Worm (Caenorhabditis elegans) whole organism, mixed stage, embryonic: ENCODE measurements around the gene ZK795.2.

Source experiments
- M03D4.4 ChIP-seq: sonication (generic microtip); optimal IDR thresholded peaks from 2 replicates; lab custom pipeline; 2017; ENCODE audit warnings: mild to moderate bottlenecking, missing genetic modification characterization, missing compliant biosample characterization
- bed-3 ChIP-seq: fragments of 200-800 bp; sonication (Bioruptor generic); optimal IDR thresholded peaks from 3 replicates; lab custom pipeline; 2018; ENCODE audit warnings: mild to moderate bottlenecking, missing genetic modification characterization, moderate library complexity, missing compliant biosample characterization
- blmp-1 ChIP-seq: fragments of 150-350 bp; optimal IDR thresholded peaks from 2 replicates; lab custom pipeline; 2014; ENCODE audit warnings: missing biosample characterization, missing genetic modification characterization
- ceh-39 ChIP-seq: fragments of 150-350 bp; optimal IDR thresholded peaks from 2 replicates; lab custom pipeline; 2014; ENCODE audit warnings: missing biosample characterization, missing genetic modification characterization
- ceh-43 ChIP-seq: fragments of 200-800 bp; sonication (Bioruptor generic); optimal IDR thresholded peaks from 2 replicates; lab custom pipeline; 2018; ENCODE audit warnings: mild to moderate bottlenecking, missing genetic modification characterization, moderate library complexity, missing compliant biosample characterization
- ceh-83 ChIP-seq: fragments of 200-800 bp; sonication (Bioruptor generic); optimal IDR thresholded peaks from 2 replicates; lab custom pipeline; 2018; ENCODE audit warnings: mild to moderate bottlenecking, missing genetic modification characterization, missing compliant biosample characterization
- ces-1 ChIP-seq: fragments of 150-350 bp; optimal IDR thresholded peaks from 2 replicates; lab custom pipeline; 2014; ENCODE audit warnings: missing biosample characterization, missing genetic modification reagents, missing genetic modification characterization
- cnd-1 ChIP-seq: fragments of 200-800 bp; sonication (Bioruptor generic); optimal IDR thresholded peaks from 2 replicates; lab custom pipeline; 2018; ENCODE audit warnings: mild to moderate bottlenecking, missing genetic modification characterization, missing compliant biosample characterization
- drap-1 ChIP-seq: fragments of 200-800 bp; sonication (Bioruptor generic); optimal IDR thresholded peaks from 3 replicates; lab custom pipeline; 2018; ENCODE audit warnings: mild to moderate bottlenecking, missing genetic modification characterization, missing compliant biosample characterization
- elt-1 ChIP-seq: sonication (generic microtip); optimal IDR thresholded peaks from 2 replicates; lab custom pipeline; 2017; ENCODE audit warnings: missing genetic modification characterization, mild to moderate bottlenecking, missing compliant biosample characterization, antibody characterized with exemption, moderate library complexity, borderline replicate concordance; ENCODE audit not compliant: insufficient read depth
- elt-3 ChIP-seq: fragments of 150-350 bp; optimal IDR thresholded peaks from 2 replicates; lab custom pipeline; 2014; ENCODE audit warnings: missing biosample characterization, missing genetic modification characterization
- flh-1 ChIP-seq: fragments of 200-800 bp; sonication (Bioruptor generic); optimal IDR thresholded peaks from 2 replicates; lab custom pipeline; 2018; ENCODE audit warnings: mild to moderate bottlenecking, missing genetic modification characterization, moderate library complexity, missing compliant biosample characterization
- ham-2 ChIP-seq: fragments of 200-800 bp; sonication (Bioruptor generic); optimal IDR thresholded peaks from 2 replicates; lab custom pipeline; 2018; ENCODE audit warnings: mild to moderate bottlenecking, missing genetic modification characterization, missing compliant biosample characterization
- hlh-1 ChIP-seq: fragments of 150-350 bp; optimal IDR thresholded peaks from 2 replicates; lab custom pipeline; 2014; ENCODE audit warnings: missing biosample characterization, missing genetic modification reagents, missing genetic modification characterization
- lin-13 ChIP-seq: fragments of 150-350 bp; optimal IDR thresholded peaks from 2 replicates; lab custom pipeline; 2014; ENCODE audit warnings: missing biosample characterization, missing genetic modification characterization
- lin-32 ChIP-seq: fragments of 200-800 bp; sonication (Bioruptor generic); optimal IDR thresholded peaks from 2 replicates; lab custom pipeline; 2018; ENCODE audit warnings: mild to moderate bottlenecking, missing genetic modification characterization, missing compliant biosample characterization
- lsy-2 ChIP-seq: fragments of 150-350 bp; optimal IDR thresholded peaks from 2 replicates; lab custom pipeline; 2014; ENCODE audit warnings: missing biosample characterization, missing genetic modification characterization
- mab-5 ChIP-seq: fragments of 150-350 bp; optimal IDR thresholded peaks from 2 replicates; lab custom pipeline; 2014; ENCODE audit warnings: missing biosample characterization, missing genetic modification characterization
- mep-1 ChIP-seq: fragments of 150-350 bp; optimal IDR thresholded peaks from 2 replicates; lab custom pipeline; 2017; ENCODE audit warnings: missing biosample characterization, missing genetic modification reagents, missing genetic modification characterization, inconsistent platforms
- mls-2 ChIP-seq: sonication (generic microtip); optimal IDR thresholded peaks from 2 replicates; lab custom pipeline; 2016; ENCODE audit warnings: mild to moderate bottlenecking, missing genetic modification characterization, moderate library complexity, missing compliant biosample characterization
- nhr-12 ChIP-seq: fragments of 150-350 bp; optimal IDR thresholded peaks from 2 replicates; lab custom pipeline; 2014; ENCODE audit warnings: missing biosample characterization, missing genetic modification characterization
- nhr-2 ChIP-seq: fragments of 150-350 bp; optimal IDR thresholded peaks from 2 replicates; lab custom pipeline; 2014; ENCODE audit warnings: missing biosample characterization, missing genetic modification characterization
- nhr-237 ChIP-seq: fragments of 150-350 bp; optimal IDR thresholded peaks from 2 replicates; lab custom pipeline; 2014; ENCODE audit warnings: missing biosample characterization, missing genetic modification characterization
- nhr-28 ChIP-seq: fragments of 150-350 bp; optimal IDR thresholded peaks from 2 replicates; lab custom pipeline; 2014; ENCODE audit warnings: missing biosample characterization, missing genetic modification characterization
- nhr-76 ChIP-seq: sonication (generic microtip); optimal IDR thresholded peaks from 2 replicates; lab custom pipeline; 2017; ENCODE audit warnings: missing biosample characterization, missing genetic modification characterization
- pha-4 ChIP-seq: fragments of 150-350 bp; optimal IDR thresholded peaks from 2 replicates; lab custom pipeline; 2018; ENCODE audit warnings: missing biosample characterization, missing genetic modification reagents, missing genetic modification characterization
- sem-2 ChIP-seq: fragments of 200-800 bp; sonication (Bioruptor generic); optimal IDR thresholded peaks from 2 replicates; lab custom pipeline; 2018; ENCODE audit warnings: mild to moderate bottlenecking, missing genetic modification characterization, missing compliant biosample characterization
- snpc-4 ChIP-seq: fragments of 150-350 bp; optimal IDR thresholded peaks from 2 replicates; lab custom pipeline; 2014; ENCODE audit warnings: missing biosample characterization, missing genetic modification characterization
- sptf-1 ChIP-seq: sonication (generic microtip); optimal IDR thresholded peaks from 2 replicates; lab custom pipeline; 2017; ENCODE audit warnings: mild to moderate bottlenecking, missing genetic modification characterization, moderate library complexity, missing compliant biosample characterization
- tbx-8 ChIP-seq: fragments of 200-800 bp; sonication (Bioruptor generic); optimal IDR thresholded peaks from 2 replicates; lab custom pipeline; 2018; ENCODE audit warnings: mild to moderate bottlenecking, missing genetic modification characterization, moderate library complexity, missing compliant biosample characterization
- unc-120 ChIP-seq: sonication (generic microtip); optimal IDR thresholded peaks from 2 replicates; lab custom pipeline; 2017; ENCODE audit warnings: missing genetic modification characterization, missing compliant biosample characterization; ENCODE audit not compliant: poor library complexity, severe bottlenecking
- unc-62 ChIP-seq: fragments of 150-350 bp; optimal IDR thresholded peaks from 2 replicates; lab custom pipeline; 2014; ENCODE audit warnings: missing biosample characterization, missing genetic modification reagents, missing genetic modification characterization
- zip-8 ChIP-seq: fragments of 150-350 bp; optimal IDR thresholded peaks from 2 replicates; lab custom pipeline; 2014; ENCODE audit warnings: missing biosample characterization, missing genetic modification characterization
- ztf-11 ChIP-seq: fragments of 150-350 bp; optimal IDR thresholded peaks from 2 replicates; lab custom pipeline; 2014; ENCODE audit warnings: missing biosample characterization, missing genetic modification characterization

The ZK795.2 gene

ce11 chrIV:12558925-12559450, at the start of gene ZK795.2, which contains the start of gene ZK795.3:
Gene ZK795.2 (minus strand): TSS chrIV:12558975.
Gene ZK795.3 (plus strand): TSS chrIV:12559365.
- peak; percentile 64 for TF ChIP-seq lsy-2 (tag; lab: Kevin White, UChicago)
- peak; percentile 45 for TF ChIP-seq nhr-237
- TF ChIP-seq ces-1 = peak; percentile 53
- peak; percentile 0 for TF ChIP-seq hlh-1 (tag; lab: Kevin White, UChicago)
- TF ChIP-seq pha-4 (tag; lab: Kevin White, UChicago) = peak; percentile 15
- no peak for TF ChIP-seq tbx-8
- no peak for TF ChIP-seq elt-1 (tag; lab: Kevin White, UChicago)
- TF ChIP-seq, all 35 proteins: peak for 5

- TF ChIP-seq tbx-8 (no peak), ces-1 (peak; percentile 52), sptf-1 (tag; lab: Kevin White, UChicago) (peak; percentile 2), ceh-39 (tag; lab: Kevin White, UChicago) (peak; percentile 3), ztf-11 (tag; lab: Kevin White, UChicago) (no peak)
Measured at ce11 chrIV:12605401-12605800, 46.6 kb upstream of the ZK795.2 start, which contains the start of gene Y55D9A.2. Gene Y55D9A.2 (minus strand): TSS chrIV:12605431.

ce11 chrIV:12600941-12601340, 42.2 kb upstream of the ZK795.2 start:
- TF ChIP-seq pha-4 (tag; lab: Kevin White, UChicago) = no peak
- no peak for TF ChIP-seq ceh-83
- no peak for TF ChIP-seq sem-2 (GFP tag; lab: Kevin White, UChicago)
- no peak for TF ChIP-seq unc-120
- no peak for TF ChIP-seq ces-1
- no peak for TF ChIP-seq elt-1 (tag; lab: Kevin White, UChicago)

- TF ChIP-seq mep-1 (tag; lab: Kevin White, UChicago) = no peak
- no peak for TF ChIP-seq pha-4 (tag; lab: Kevin White, UChicago)
- TF ChIP-seq ztf-11 (tag; lab: Kevin White, UChicago) = no peak
- TF ChIP-seq nhr-76 (tag; lab: Kevin White, UChicago) = no peak
- no peak for TF ChIP-seq snpc-4
- no peak for TF ChIP-seq zip-8 (tag; lab: Kevin White, UChicago)
- no peak for TF ChIP-seq mls-2 (tag; lab: Kevin White, UChicago)
- no peak for TF ChIP-seq sem-2 (GFP tag; lab: Kevin White, UChicago)
- no peak for TF ChIP-seq lin-13 (tag; lab: Kevin White, UChicago)
- no peak for TF ChIP-seq drap-1 (GFP tag; lab: Kevin White, UChicago)
- no peak for TF ChIP-seq unc-120
- no peak for TF ChIP-seq unc-62 (GFP tag; lab: Kevin White, UChicago)
- TF ChIP-seq nhr-28 (tag; lab: Kevin White, UChicago) = no peak
- no peak for TF ChIP-seq mab-5 (tag; lab: Kevin White, UChicago)
- no peak for TF ChIP-seq blmp-1 (tag; lab: Kevin White, UChicago)
- no peak for TF ChIP-seq ham-2 (GFP tag; lab: Kevin White, UChicago)
- no peak for TF ChIP-seq ces-1
- TF ChIP-seq, all 35 proteins: peak for 0
Measured at ce11 chrIV:12599158-12599557, 40.4 kb upstream of the ZK795.2 start, which contains the start of gene pgp-1. Gene pgp-1 (minus strand): TSS chrIV:12599169.

ce11 chrIV:12596960-12597359, 38.2 kb upstream of the ZK795.2 start:
- no peak for TF ChIP-seq lin-32
- no peak for TF ChIP-seq snpc-4
- TF ChIP-seq lin-13 (tag; lab: Kevin White, UChicago) = no peak
- TF ChIP-seq bed-3 (GFP tag; lab: Kevin White, UChicago) = no peak
- TF ChIP-seq lsy-2 (tag; lab: Kevin White, UChicago) = no peak
- no peak for TF ChIP-seq ceh-39 (tag; lab: Kevin White, UChicago)
- no peak for TF ChIP-seq ceh-43
- no peak for TF ChIP-seq tbx-8
- TF ChIP-seq ham-2 (GFP tag; lab: Kevin White, UChicago) = no peak
- no peak for TF ChIP-seq cnd-1 (tag; lab: Kevin White, UChicago)

- peak; percentile 82 for TF ChIP-seq drap-1 (GFP tag; lab: Kevin White, UChicago)
- no peak for TF ChIP-seq nhr-2 (tag; lab: Kevin White, UChicago)
- peak; percentile 41 for TF ChIP-seq mep-1 (tag; lab: Kevin White, UChicago)
- TF ChIP-seq tbx-8 = no peak
- peak; percentile 53 for TF ChIP-seq bed-3 (GFP tag; lab: Kevin White, UChicago)
- peak; percentile 62 for TF ChIP-seq M03D4.4
- TF ChIP-seq cnd-1 (tag; lab: Kevin White, UChicago) = no peak
- TF ChIP-seq hlh-1 (tag; lab: Kevin White, UChicago) = peak; percentile 32
- no peak for TF ChIP-seq lsy-2 (tag; lab: Kevin White, UChicago)
- TF ChIP-seq mab-5 (tag; lab: Kevin White, UChicago) = no peak
- peak; percentile 84 for TF ChIP-seq sptf-1 (tag; lab: Kevin White, UChicago)
- TF ChIP-seq flh-1 = peak; percentile 55
- TF ChIP-seq nhr-237 = peak; percentile 18
- no peak for TF ChIP-seq ces-1
- TF ChIP-seq nhr-28 (tag; lab: Kevin White, UChicago) = no peak
- peak; percentile 86 for TF ChIP-seq ceh-83
- no peak for TF ChIP-seq zip-8 (tag; lab: Kevin White, UChicago)
- TF ChIP-seq nhr-12 (tag; lab: Kevin White, UChicago) = no peak
- no peak for TF ChIP-seq elt-3 (tag; lab: Kevin White, UChicago)
- peak; percentile 65 for TF ChIP-seq lin-32
- no peak for TF ChIP-seq ceh-39 (tag; lab: Kevin White, UChicago)
- TF ChIP-seq lin-13 (tag; lab: Kevin White, UChicago) = no peak
- peak; percentile 30 for TF ChIP-seq sem-2 (GFP tag; lab: Kevin White, UChicago)
- TF ChIP-seq blmp-1 (tag; lab: Kevin White, UChicago) = no peak
- no peak for TF ChIP-seq ztf-11 (tag; lab: Kevin White, UChicago)
- TF ChIP-seq unc-62 (GFP tag; lab: Kevin White, UChicago) = no peak
- TF ChIP-seq ceh-43 = peak; percentile 48
- TF ChIP-seq snpc-4 = no peak
- TF ChIP-seq nhr-76 (tag; lab: Kevin White, UChicago) = no peak
- TF ChIP-seq pha-4 (tag; lab: Kevin White, UChicago) = peak; percentile 12
Measured at ce11 chrIV:12594574-12594973, 35.8 kb upstream of the ZK795.2 start.
